Worm (Caenorhabditis elegans): ENCODE measurements around the gene osm-9.

The osm-9 gene

ce11 chrIV:3520374-3520773, 36.9 kb downstream of the osm-9 start:
- TF ChIP-seq ceh-79 (tag; optimal IDR thresholded peaks at IDR 0.05) (no peak), F49E8.2 (tag; optimal IDR thresholded peaks at IDR 0.05; ENCODE audit: insufficient read depth) (no peak), C06A6.2 (GFP tag; conservative IDR thresholded peaks at IDR 0.05) (no peak), tlf-1 (GFP tag; optimal IDR thresholded peaks at IDR 0.05) (no peak), hmg-1.2 (GFP tag; IDR thresholded peaks at IDR 0.05) (no peak), cebp-1 (GFP tag; IDR thresholded peaks at IDR 0.05) (peak; percentile 93), cebp-1 (tag; optimal IDR thresholded peaks at IDR 0.05) (peak; percentile 100), K11D2.4 (GFP tag; IDR thresholded peaks at IDR 0.05) (no peak)

- TF ChIP-seq die-1 (tag; optimal IDR thresholded peaks at IDR 0.05) (no peak), K11D2.4 (GFP tag; IDR thresholded peaks at IDR 0.05) (no peak), dox-1 (GFP tag; IDR thresholded peaks at IDR 0.05) (no peak), cebp-1 (GFP tag; IDR thresholded peaks at IDR 0.05) (no peak), cebp-1 (tag; optimal IDR thresholded peaks at IDR 0.05) (peak; percentile 47), Y79H2A.3 (GFP tag; conservative IDR thresholded peaks at IDR 0.05) (no peak), rcor-1 (GFP tag; IDR thresholded peaks at IDR 0.05) (no peak), cebp-2 (GFP tag; IDR thresholded peaks at IDR 0.05) (no peak), egrh-3 (GFP tag; IDR thresholded peaks at IDR 0.05) (no peak), Y67H2A.10 (GFP tag; conservative IDR thresholded peaks at IDR 0.05) (no peak), C06A6.2 (GFP tag; conservative IDR thresholded peaks at IDR 0.05) (0 out of 2 replicates have a peak, but pooled peaks have one; percentile 26), K12H6.12 (tag; optimal IDR thresholded peaks at IDR 0.05) (no peak), bed-2 (GFP tag; IDR thresholded peaks at IDR 0.05) (no peak), ztf-3 (GFP tag; optimal IDR thresholded peaks at IDR 0.05) (no peak), ZK185.1 (tag; optimal IDR thresholded peaks at IDR 0.05; ENCODE audit: poor library complexity, severe bottlenecking) (no peak), snpc-4 (GFP tag; optimal IDR thresholded peaks at IDR 0.05) (peak; percentile 68), snpc-4 (tag; optimal IDR thresholded peaks at IDR 0.05) (peak; percentile 70 to 85 (median 84)), F52B5.7 (tag; optimal IDR thresholded peaks at IDR 0.05) (no peak), lin-26 (GFP tag; IDR thresholded peaks at IDR 0.05) (no peak), athp-1 (tag; optimal IDR thresholded peaks at IDR 0.05) (no peak), egl-44 (GFP tag; IDR thresholded peaks at IDR 0.05) (no peak), F57C9.4 (tag; optimal IDR thresholded peaks at IDR 0.05) (no peak), lin-54 (GFP tag; optimal IDR thresholded peaks at IDR 0.05) (no peak), madf-6 (GFP tag; IDR thresholded peaks at IDR 0.05) (no peak), F33H1.4 (GFP tag; IDR thresholded peaks at IDR 0.05) (no peak), zfh-2 (GFP tag; conservative IDR thresholded peaks at IDR 0.05) (peak; percentile 63), tbx-9 (tag; optimal IDR thresholded peaks at IDR 0.05; ENCODE audit: borderline replicate concordance) (no peak), ceh-91 (GFP tag; IDR thresholded peaks at IDR 0.05) (no peak), B0261.1 (tag; optimal IDR thresholded peaks at IDR 0.05) (no peak), ekl-4 (GFP tag; IDR thresholded peaks at IDR 0.05) (no peak), somi-1 (GFP tag; optimal IDR thresholded peaks at IDR 0.05) (no peak), akir-1 (GFP tag; optimal IDR thresholded peaks at IDR 0.05) (no peak), rec-8 (tag; optimal IDR thresholded peaks at IDR 0.05) (no peak), hmg-1.2 (GFP tag; IDR thresholded peaks at IDR 0.05) (peak; percentile 99), pbrm-1 (GFP tag; IDR thresholded peaks at IDR 0.05) (no peak)
Measured at ce11 chrIV:3519352-3519751, 37.9 kb downstream of the osm-9 start.
